Fruit fly (Drosophila melanogaster) ovary, adult (tissue): ENCODE results near the gene CG9525.

Source experiments
- CG17801 ChIP-seq: fragments of 200-800 bp; optimal IDR thresholded peaks from 2 replicates; lab custom pipeline; 2019; ENCODE audit warnings: missing biosample characterization, mild to moderate bottlenecking, missing genetic modification characterization, moderate library complexity; ENCODE audit not compliant: partially characterized antibody

The CG9525 gene

DNA sequence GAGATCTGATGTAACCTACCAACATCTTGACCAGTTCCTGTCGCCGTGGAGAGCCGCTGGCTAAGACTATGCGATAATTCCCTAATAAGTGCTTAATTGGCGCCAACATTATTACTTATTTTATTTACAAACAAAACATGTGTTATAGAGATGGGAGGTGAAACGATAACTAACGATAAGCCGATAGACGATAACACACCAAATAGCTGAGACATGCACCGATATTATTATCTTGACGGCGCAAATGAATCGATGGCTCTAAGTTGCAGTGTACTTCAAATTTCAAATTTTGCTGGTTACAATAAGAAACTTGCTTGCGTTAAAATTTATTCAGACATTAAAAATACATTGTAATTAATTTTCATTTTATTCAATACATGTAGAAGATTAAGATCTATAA lies 19.0 kb downstream of the CG9525 start, which contains the start of gene CG9515:
TSS of gene CG9515 (minus strand) at position 148 of the 400 bp plus-strand sequence.
- peak; percentile 38 for TF ChIP-seq CG17801 (GFP tag; lab: Kevin White, UChicago)

DNA sequence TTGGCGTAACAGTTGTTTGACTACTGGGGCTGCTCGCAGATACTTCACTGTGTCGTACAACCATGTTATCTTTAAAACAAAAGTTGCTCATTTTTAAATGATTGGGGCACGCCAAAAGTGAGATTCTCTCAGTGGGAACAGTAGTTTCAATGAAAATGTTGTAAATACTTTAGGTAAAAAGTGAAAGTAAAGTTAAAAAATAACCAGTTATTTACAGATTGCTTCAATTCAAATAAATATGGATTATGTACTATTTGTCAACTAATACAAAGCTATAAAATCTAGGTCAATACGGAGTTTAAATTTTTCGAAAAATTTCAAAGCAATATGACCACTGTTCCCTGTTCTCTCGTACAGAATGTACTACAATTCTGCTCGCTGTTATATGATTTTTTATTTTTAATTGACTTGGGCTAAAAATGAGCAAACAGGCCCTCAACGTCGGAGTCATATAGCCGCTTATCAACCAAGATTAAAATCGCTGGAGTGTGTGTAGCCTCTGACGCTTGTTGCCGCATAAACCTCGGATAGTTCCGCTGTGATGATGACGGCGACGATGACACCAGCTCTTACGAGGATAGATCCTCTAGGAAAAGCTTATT lies 20.3 kb downstream of the CG9525 start, which contains the start of gene Argl:
TSS of gene Argl (minus strand) at position 370 of the 602 bp plus-strand sequence.
- no peak for TF ChIP-seq CG17801 (GFP tag; lab: Kevin White, UChicago)

DNA sequence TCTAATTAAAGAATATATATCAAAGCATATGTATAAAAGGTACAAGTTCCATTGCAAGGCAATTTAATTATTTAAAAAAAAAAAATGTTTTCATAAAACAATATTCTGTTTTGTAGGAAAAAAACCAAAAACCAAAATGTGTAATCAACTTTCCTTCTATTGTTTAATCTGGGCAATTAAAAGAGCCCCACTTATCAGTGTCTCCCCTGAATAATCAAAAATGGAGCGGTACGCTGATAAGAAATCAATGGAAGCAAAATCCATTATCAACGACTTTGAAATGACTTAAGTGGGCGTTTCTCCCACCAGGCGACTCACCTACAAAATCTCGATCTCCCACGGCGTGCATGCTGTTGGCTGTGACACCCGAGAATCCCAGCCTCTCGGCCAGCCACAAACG lies 21.5 kb downstream of the CG9525 start:
- no peak for TF ChIP-seq CG17801 (GFP tag; lab: Kevin White, UChicago)

DNA sequence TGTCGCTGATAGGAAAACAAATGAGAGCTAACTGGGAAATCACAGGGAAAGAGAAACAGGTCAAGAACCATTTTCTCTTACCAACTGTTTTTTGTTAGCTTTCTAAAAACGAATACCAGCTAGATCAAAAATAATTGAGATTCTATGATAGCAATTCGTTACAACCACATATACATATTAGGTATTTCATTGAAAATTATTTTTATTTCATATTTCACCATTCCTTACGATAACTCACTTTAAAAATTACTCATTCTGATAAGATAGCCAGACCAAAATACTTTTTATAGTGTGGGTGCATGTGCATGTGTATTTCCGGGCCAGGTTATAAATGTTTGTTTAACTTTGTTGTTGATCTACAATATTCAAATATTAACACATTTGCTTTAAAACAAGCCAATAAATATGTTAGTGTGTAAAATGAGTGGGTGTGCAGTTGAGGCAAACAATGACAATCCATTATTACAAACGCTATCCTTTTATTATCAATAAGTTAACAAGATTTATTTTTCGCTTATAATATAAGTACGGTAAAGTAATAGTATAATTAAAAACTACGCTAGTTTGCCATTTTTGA lies 24.2 kb downstream of the CG9525 start:
- peak; percentile 34 for TF ChIP-seq CG17801 (GFP tag; lab: Kevin White, UChicago)

DNA sequence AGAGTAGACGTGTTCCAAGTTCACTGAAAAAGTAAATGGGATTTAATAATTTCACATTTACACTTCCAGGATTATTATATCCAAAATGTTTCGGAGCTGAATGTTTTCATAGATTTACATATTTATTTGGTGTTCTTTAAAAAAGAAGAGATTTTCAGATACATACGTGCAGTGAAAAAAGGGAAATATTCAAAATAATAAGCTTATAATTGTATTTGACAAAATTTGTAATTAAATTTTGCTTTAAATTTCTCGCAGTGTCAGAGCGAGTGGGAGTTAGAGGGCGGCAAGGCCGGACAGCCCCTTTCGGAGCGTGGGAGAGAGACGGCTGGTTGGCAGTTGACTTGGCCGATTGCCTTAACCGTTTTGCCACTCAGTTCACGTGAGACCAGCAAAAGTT lies 25.2 kb downstream of the CG9525 start, which contains the start of gene Tsp29Fb:
TSS of gene Tsp29Fb (plus strand) at position 388 of the 400 bp plus-strand sequence.
- TF ChIP-seq CG17801 (GFP tag; lab: Kevin White, UChicago) = no peak

DNA sequence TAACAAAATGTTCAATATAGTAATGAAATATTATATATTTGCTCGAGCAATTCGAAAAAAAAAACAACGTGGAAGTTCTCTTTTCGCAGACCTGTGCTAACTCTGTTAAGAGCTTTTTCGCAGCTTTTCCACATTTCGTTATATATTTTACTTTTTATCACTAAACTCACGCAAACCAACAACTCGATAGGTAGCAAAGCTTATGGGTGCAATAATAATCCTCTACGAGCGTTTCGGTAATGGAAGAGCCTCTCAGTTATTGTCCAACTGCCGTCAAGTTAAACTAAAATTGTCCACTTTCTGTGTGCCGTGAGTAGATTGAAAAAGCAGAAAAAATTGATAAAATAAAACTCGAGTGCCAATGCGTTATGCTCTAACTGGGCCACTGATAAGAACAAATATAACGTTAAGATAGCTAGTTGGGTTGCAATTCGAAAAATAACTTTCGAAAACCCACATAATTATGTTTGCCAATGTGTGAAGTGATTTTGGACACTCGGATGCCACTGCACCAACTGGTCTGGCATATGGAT lies 28.4 kb downstream of the CG9525 start, which contains the start of gene Tsp29Fa:
TSS of gene Tsp29Fa (plus strand) at position 253 of the 533 bp plus-strand sequence.
- no peak for TF ChIP-seq CG17801 (GFP tag; lab: Kevin White, UChicago)

DNA sequence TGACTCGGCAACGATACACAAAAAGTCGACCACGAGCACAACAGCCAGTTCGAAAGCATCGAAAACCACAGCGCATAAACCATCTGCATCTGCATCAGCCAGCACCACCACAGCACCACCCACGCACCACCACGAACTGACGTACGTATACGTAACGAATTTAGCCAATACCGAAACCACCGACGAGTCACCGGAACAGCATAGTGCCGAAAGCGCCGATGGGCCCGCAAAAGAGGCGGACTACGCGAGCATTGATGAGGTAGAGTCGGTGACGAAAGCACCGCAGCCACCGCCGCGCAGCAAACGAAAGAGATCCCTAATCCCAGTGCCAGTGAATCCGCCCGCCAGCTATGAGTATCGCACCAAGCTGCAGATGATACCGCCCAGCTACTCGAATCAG lies 31.0 kb downstream of the CG9525 start:
- TF ChIP-seq CG17801 (GFP tag; lab: Kevin White, UChicago) = no peak

DNA sequence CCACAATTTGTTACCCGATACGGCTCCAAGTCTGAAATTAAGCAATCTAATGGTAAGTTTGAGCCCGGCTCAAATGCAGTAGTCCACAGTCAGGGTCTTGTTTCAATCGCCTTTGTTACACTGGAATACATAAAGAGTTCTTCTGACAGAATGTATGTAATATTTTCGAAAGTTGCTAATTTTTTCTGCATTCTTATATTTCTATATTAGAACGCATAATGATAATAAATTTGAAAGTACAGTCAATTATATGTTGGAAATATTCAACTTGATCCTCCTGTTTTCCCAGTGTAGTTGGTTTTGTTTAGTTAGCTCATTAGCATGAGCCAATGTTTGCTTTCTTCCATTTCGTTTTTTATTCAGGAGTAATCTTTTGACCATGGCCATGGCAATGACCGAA lies 38.7 kb downstream of the CG9525 start:
- no peak for TF ChIP-seq CG17801 (GFP tag; lab: Kevin White, UChicago)

DNA sequence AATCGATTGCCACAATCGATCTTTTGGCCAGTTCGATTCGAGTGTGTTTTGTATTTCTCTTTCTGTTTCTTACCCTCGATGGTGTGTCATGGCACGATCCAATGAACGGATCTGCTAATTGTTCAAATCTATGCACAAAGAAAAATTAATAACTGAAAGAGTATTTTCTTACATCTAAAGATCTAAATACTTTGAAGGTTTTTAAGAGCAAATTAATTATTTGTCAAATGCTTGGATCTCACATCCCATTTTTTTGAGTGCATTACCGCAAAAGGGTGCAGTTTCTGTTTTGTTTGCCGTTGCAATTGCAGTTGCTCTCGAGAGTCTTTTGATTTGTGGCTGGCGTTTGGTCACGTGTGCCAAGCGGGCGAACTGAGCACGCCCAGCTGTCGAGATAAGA lies 40.2 kb downstream of the CG9525 start:
- TF ChIP-seq CG17801 (GFP tag; lab: Kevin White, UChicago) = no peak

DNA sequence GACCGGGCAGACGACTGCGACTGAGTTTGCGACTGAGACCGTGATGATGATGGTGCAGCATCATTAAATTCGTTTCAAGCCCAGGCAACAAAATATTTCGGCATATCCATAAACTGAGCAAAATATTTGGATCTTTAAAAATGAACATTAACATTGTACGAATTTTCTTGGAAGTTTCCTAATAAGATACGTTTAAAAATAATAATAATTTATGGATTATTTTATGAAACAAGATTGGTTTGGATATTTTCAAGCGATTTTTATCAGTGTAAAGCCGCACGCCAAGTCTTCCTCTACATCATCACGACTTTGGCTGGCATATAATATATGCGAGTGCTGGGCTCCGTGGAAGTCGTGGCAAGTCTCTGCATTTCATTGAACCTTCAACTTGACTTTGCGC lies 41.9 kb downstream of the CG9525 start:
- no peak for TF ChIP-seq CG17801 (GFP tag; lab: Kevin White, UChicago)

DNA sequence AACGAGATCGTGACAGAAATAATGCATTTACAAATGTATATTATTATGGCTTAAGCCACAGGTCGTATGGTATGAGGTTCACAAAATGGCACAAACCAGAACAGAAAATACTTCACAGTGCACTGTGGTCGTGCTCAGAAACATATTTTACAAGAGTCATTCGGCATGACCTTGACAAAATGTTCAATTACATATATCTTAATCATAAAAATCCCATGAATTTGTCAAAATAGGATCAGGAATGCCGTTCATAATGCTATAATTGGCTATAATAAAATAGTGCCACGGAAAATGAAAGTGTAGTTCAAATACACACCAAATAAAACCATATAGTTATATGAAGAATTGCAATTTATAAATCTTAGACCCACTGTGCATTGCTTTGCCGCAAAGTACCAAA lies 42.5 kb downstream of the CG9525 start:
- TF ChIP-seq CG17801 (GFP tag; lab: Kevin White, UChicago) = no peak

DNA sequence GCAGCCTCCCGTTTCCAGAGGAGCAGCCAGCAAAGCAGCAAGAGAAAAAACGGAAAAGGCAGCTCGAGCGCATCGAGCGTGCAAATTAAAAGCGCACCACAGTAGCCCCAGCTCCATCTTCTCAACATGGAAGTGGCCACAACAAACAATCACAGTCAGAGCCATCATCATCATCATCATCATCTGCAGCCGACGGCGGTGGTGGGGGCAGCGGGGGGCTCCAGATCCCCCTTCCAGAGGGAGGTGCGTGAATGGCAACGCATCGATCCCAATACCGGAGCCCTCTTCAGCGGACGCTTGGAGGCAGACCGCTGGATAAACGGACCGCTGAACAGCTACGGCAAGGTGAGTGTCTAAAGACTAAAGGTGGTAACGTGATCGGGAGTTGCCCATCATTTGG lies 46.4 kb downstream of the CG9525 start:
- no peak for TF ChIP-seq CG17801 (GFP tag; lab: Kevin White, UChicago)
